Worm (Caenorhabditis elegans) whole organism, dauer: ENCODE measurements around the gene Y105C5B.1418.

Experiments used
- unc-62 ChIP-seq: sonication (generic microtip); optimal IDR thresholded peaks from 2 replicates; lab custom pipeline; 2017; ENCODE audit warnings: missing biosample characterization, missing genetic modification reagents, missing genetic modification characterization

Gene Y105C5B.1418

ce11 chrIV:16067345-16067744, at the start of gene Y105C5B.1418:
Y105C5B.1418 (minus strand) TSS chrIV:16067445.
- TF ChIP-seq unc-62 (GFP tag; lab: Kevin White, UChicago): no peak

- TF ChIP-seq unc-62 (GFP tag; lab: Kevin White, UChicago): no peak
Observed at ce11 chrIV:16085690-16086089, 18.4 kb upstream of the Y105C5B.1418 start.

ce11 chrIV:16060491-16060890, 6.8 kb downstream of the Y105C5B.1418 start:
- TF ChIP-seq unc-62 (GFP tag; lab: Kevin White, UChicago): no peak

- no peak for TF ChIP-seq unc-62 (GFP tag; lab: Kevin White, UChicago)
Observed at ce11 chrIV:16059496-16059895, 7.7 kb downstream of the Y105C5B.1418 start.

- no peak for TF ChIP-seq unc-62 (GFP tag; lab: Kevin White, UChicago)
Observed at ce11 chrIV:16048836-16049235, 18.4 kb downstream of the Y105C5B.1418 start.

ce11 chrIV:16047468-16047867, 19.8 kb downstream of the Y105C5B.1418 start:
- no peak for TF ChIP-seq unc-62 (GFP tag; lab: Kevin White, UChicago)

- TF ChIP-seq unc-62 (GFP tag; lab: Kevin White, UChicago): no peak
Observed at ce11 chrIV:16041038-16041437, 26.2 kb downstream of the Y105C5B.1418 start.

ce11 chrIV:16038000-16038399, 29.2 kb downstream of the Y105C5B.1418 start:
- TF ChIP-seq unc-62 (GFP tag; lab: Kevin White, UChicago): no peak

ce11 chrIV:16036696-16037095, 30.5 kb downstream of the Y105C5B.1418 start:
- TF ChIP-seq unc-62 (GFP tag; lab: Kevin White, UChicago): no peak

- TF ChIP-seq unc-62 (GFP tag; lab: Kevin White, UChicago): no peak
Observed at ce11 chrIV:16036057-16036456, 31.2 kb downstream of the Y105C5B.1418 start.

ce11 chrIV:16035109-16035508, 32.1 kb downstream of the Y105C5B.1418 start:
- TF ChIP-seq unc-62 (GFP tag; lab: Kevin White, UChicago): no peak

ce11 chrIV:16034346-16034745, 32.9 kb downstream of the Y105C5B.1418 start:
- TF ChIP-seq unc-62 (GFP tag; lab: Kevin White, UChicago): no peak

ce11 chrIV:16028475-16028874, 38.8 kb downstream of the Y105C5B.1418 start:
- no peak for TF ChIP-seq unc-62 (GFP tag; lab: Kevin White, UChicago)

- TF ChIP-seq unc-62 (GFP tag; lab: Kevin White, UChicago): no peak
Observed at ce11 chrIV:16026747-16027146, 40.5 kb downstream of the Y105C5B.1418 start, which contains the start of gene jac-1. jac-1 (minus strand) TSS chrIV:16026847.

- no peak for TF ChIP-seq unc-62 (GFP tag; lab: Kevin White, UChicago)
Observed at ce11 chrIV:16024165-16024564, 43.1 kb downstream of the Y105C5B.1418 start.

- no peak for TF ChIP-seq unc-62 (GFP tag; lab: Kevin White, UChicago)
Observed at ce11 chrIV:16022438-16022837, 44.8 kb downstream of the Y105C5B.1418 start.
